Fruit fly (Drosophila melanogaster): ENCODE results near the gene LSm-4.

Gene LSm-4

dm6 chr2L:10439174-10439573 is 34.2 kb upstream of the LSm-4 start, which contains the start of gene Nse4 (continued):
- TF ChIP-seq Drgx (GFP tag; IDR thresholded peaks at IDR 0.05) (no peak), CG16863 (GFP tag; optimal IDR thresholded peaks at IDR 0.05) (no peak), jigr1 (GFP tag; IDR thresholded peaks at IDR 0.05) (no peak), eyg (GFP tag; optimal IDR thresholded peaks at IDR 0.05) (no peak), Six4 (GFP tag; optimal IDR thresholded peaks at IDR 0.05) (no peak), Awh (GFP tag; IDR thresholded peaks at IDR 0.05) (no peak), ci (GFP tag; IDR thresholded peaks at IDR 0.05) (no peak), stc (GFP tag; IDR thresholded peaks at IDR 0.05) (no peak), jing (GFP tag; optimal IDR thresholded peaks at IDR 0.05) (no peak), twi (tag; optimal IDR thresholded peaks at IDR 0.05) (no peak), GATAe (GFP tag; conservative IDR thresholded peaks at IDR 0.05) (no peak), disco-r (GFP tag; optimal IDR thresholded peaks at IDR 0.05) (no peak), NC2β (GFP tag; optimal IDR thresholded peaks at IDR 0.05) (no peak), ato (GFP tag; IDR thresholded peaks at IDR 0.05; ENCODE audit: partially characterized antibody) (peak; percentile 95), NFAT (GFP tag; IDR thresholded peaks at IDR 0.05) (no peak), sens-2 (GFP tag; IDR thresholded peaks at IDR 0.05) (no peak), CG14667 (GFP tag; IDR thresholded peaks at IDR 0.05) (no peak), pum (GFP tag; optimal IDR thresholded peaks at IDR 0.05) (no peak), vnd (GFP tag; IDR thresholded peaks at IDR 0.05; ENCODE audit: partially characterized antibody) (peak; percentile 88), pnt (GFP tag; optimal IDR thresholded peaks at IDR 0.05) (no peak), CG8359 (GFP tag; optimal IDR thresholded peaks at IDR 0.05; ENCODE audit: borderline replicate concordance) (no peak), nau (GFP tag; optimal IDR thresholded peaks at IDR 0.05) (no peak), Bgb (GFP tag; IDR thresholded peaks at IDR 0.05; ENCODE audit: partially characterized antibody) (peak; percentile 91), HmgD (GFP tag; optimal IDR thresholded peaks at IDR 0.05) (no peak), CG11560 (tag; IDR thresholded peaks at IDR 0.05) (no peak), CG12219 (GFP tag; optimal IDR thresholded peaks at IDR 0.05) (no peak), nom (GFP tag; optimal IDR thresholded peaks at IDR 0.05) (no peak), Nf-YC (tag; optimal IDR thresholded peaks at IDR 0.05) (no peak), slp2 (GFP tag; optimal IDR thresholded peaks at IDR 0.05) (no peak), ssp (GFP tag; IDR thresholded peaks at IDR 0.05) (peak; percentile 95), CG12769 (tag; optimal IDR thresholded peaks at IDR 0.05) (no peak), fd64A (GFP tag; optimal IDR thresholded peaks at IDR 0.05) (no peak), CG32767 (GFP tag; IDR thresholded peaks at IDR 0.05) (no peak), CG12391 (tag; optimal IDR thresholded peaks at IDR 0.05) (peak; percentile 2), nerfin-2 (GFP tag; IDR thresholded peaks at IDR 0.05; ENCODE audit: partially characterized antibody) (peak; percentile 83), CG15601 (tag; optimal IDR thresholded peaks at IDR 0.05) (no peak), aop (GFP tag; IDR thresholded peaks at IDR 0.05) (no peak), Lpt (GFP tag; optimal IDR thresholded peaks at IDR 0.05) (no peak), h (optimal IDR thresholded peaks at IDR 0.05) (no peak), bbx (GFP tag; IDR thresholded peaks at IDR 0.05; ENCODE audit: partially characterized antibody) (peak; percentile 89), CG4424 (GFP tag; optimal IDR thresholded peaks at IDR 0.05) (no peak), sens (GFP tag) (peak; percentile 75), Eip74EF (GFP tag; optimal IDR thresholded peaks at IDR 0.05) (no peak), bowl (GFP tag; IDR thresholded peaks at IDR 0.05) (no peak), lab (GFP tag; optimal IDR thresholded peaks at IDR 0.05) (no peak), toy (GFP tag; IDR thresholded peaks at IDR 0.05) (no peak), Doc3 (GFP tag; IDR thresholded peaks at IDR 0.05; ENCODE audit: partially characterized antibody) (peak; percentile 46; the same call in 2 of the 3 replicates), nmo (GFP tag; optimal IDR thresholded peaks at IDR 0.05) (peak; percentile 15), CG31441 (GFP tag; IDR thresholded peaks at IDR 0.05) (no peak), stwl (tag; optimal IDR thresholded peaks at IDR 0.05) (peak; percentile 79), CG11504 (tag; optimal IDR thresholded peaks at IDR 0.05) (no peak), row (GFP tag; IDR thresholded peaks at IDR 0.05) (peak; percentile 40; the same call in 1 of the 3 replicates)

Measured in whole organism, embryonic.